Worm (Caenorhabditis elegans) whole organism, late embryonic: ENCODE data around the gene Y94H6A.10.

Experiments
- ama-1 ChIP-seq: fragments of 150-350 bp; optimal IDR thresholded peaks from 2 replicates; lab custom pipeline; 2014
- ceh-34 ChIP-seq: sonication (generic microtip); optimal IDR thresholded peaks from 2 replicates; lab custom pipeline; 2016; ENCODE audit warnings: mild to moderate bottlenecking, missing genetic modification characterization, missing compliant biosample characterization
- ceh-48 ChIP-seq: sonication (generic microtip); optimal IDR thresholded peaks from 2 replicates; lab custom pipeline; 2016; ENCODE audit warnings: missing genetic modification characterization, inconsistent platforms, missing compliant biosample characterization
- ceh-6 ChIP-seq: fragments of 200-800 bp; sonication (Bioruptor generic); optimal IDR thresholded peaks from 2 replicates; lab custom pipeline; 2018; ENCODE audit warnings: mild to moderate bottlenecking, missing genetic modification characterization, missing compliant biosample characterization
- elt-4 ChIP-seq: sonication (generic microtip); optimal IDR thresholded peaks from 2 replicates; lab custom pipeline; 2016; ENCODE audit warnings: missing genetic modification characterization, missing compliant biosample characterization
- fkh-10 ChIP-seq: fragments of 150-350 bp; optimal IDR thresholded peaks from 2 replicates; lab custom pipeline; 2014; ENCODE audit warnings: missing biosample characterization, missing genetic modification reagents, missing genetic modification characterization
- pat-9 ChIP-seq: fragments of 200-800 bp; sonication (Bioruptor generic); optimal IDR thresholded peaks from 2 replicates; lab custom pipeline; 2018; ENCODE audit warnings: mild to moderate bottlenecking, missing genetic modification characterization, moderate library complexity, missing compliant biosample characterization
- pha-4 ChIP-seq: fragments of 150-350 bp; optimal IDR thresholded peaks from 2 replicates; lab custom pipeline; 2018; ENCODE audit warnings: missing biosample characterization, missing genetic modification reagents, missing genetic modification characterization
- pqm-1 ChIP-seq: sonication (generic microtip); optimal IDR thresholded peaks from 2 replicates; lab custom pipeline; 2016; ENCODE audit warnings: missing genetic modification characterization, missing compliant biosample characterization

- TF ChIP-seq ama-1 (lab: Kevin White, UChicago) = no peak
- TF ChIP-seq pat-9 = no peak
- no peak for TF ChIP-seq fkh-10 (GFP tag; lab: Kevin White, UChicago)
- TF ChIP-seq ceh-34 (tag; lab: Kevin White, UChicago) = no peak
- TF ChIP-seq ceh-6 (GFP tag; lab: Kevin White, UChicago) = no peak
- TF ChIP-seq ceh-48 (tag; lab: Kevin White, UChicago) = no peak
- TF ChIP-seq pha-4 (tag; lab: Kevin White, UChicago) = no peak
- TF ChIP-seq pqm-1 = no peak
- no peak for TF ChIP-seq elt-4 (tag; lab: Kevin White, UChicago)
These were observed 43.1 kb upstream of the Y94H6A.10 start for ce11 chrIV:2753541-2753940.
